Fruit fly (Drosophila melanogaster) whole organism, embryonic: ENCODE measurements around the gene crol.

Experiments used
- CG10267 ChIP-seq: fragments of 200-800 bp; sonication (Bioruptor generic); optimal IDR thresholded peaks from 2 replicates; lab custom pipeline; 2018; ENCODE audit warnings: missing biosample characterization, mild to moderate bottlenecking, missing genetic modification characterization, moderate library complexity
- CG11398 ChIP-seq: fragments of 200-800 bp; sonication (Bioruptor generic); optimal IDR thresholded peaks from 2 replicates; lab custom pipeline; 2016; ENCODE audit warnings: missing biosample characterization, missing genetic modification characterization
- CG12155 ChIP-seq: fragments of 200-800 bp; sonication (Bioruptor generic); optimal IDR thresholded peaks from 3 replicates; lab custom pipeline; 2016; ENCODE audit warnings: missing biosample characterization, missing genetic modification characterization
- CG13775 ChIP-seq: fragments of 200-800 bp; sonication (Bioruptor generic); optimal IDR thresholded peaks from 3 replicates; lab custom pipeline; 2017; ENCODE audit warnings: missing biosample characterization, mild to moderate bottlenecking, missing genetic modification characterization
- CG15073 ChIP-seq: fragments of 200-800 bp; sonication (Bioruptor generic); optimal IDR thresholded peaks from 2 replicates; lab custom pipeline; 2016; ENCODE audit warnings: missing biosample characterization, missing genetic modification characterization
- CG1603 ChIP-seq: fragments of 200-800 bp; sonication (Bioruptor generic); optimal IDR thresholded peaks from 2 replicates; lab custom pipeline; 2019; ENCODE audit warnings: missing biosample characterization, mild to moderate bottlenecking, missing genetic modification characterization, moderate library complexity
- CG18619 ChIP-seq: fragments of 200-800 bp; sonication (Bioruptor generic); optimal IDR thresholded peaks from 3 replicates; lab custom pipeline; 2017; ENCODE audit warnings: missing biosample characterization, mild to moderate bottlenecking, missing genetic modification characterization
- CG18764 ChIP-seq: fragments of 200-800 bp; sonication (Bioruptor generic); optimal IDR thresholded peaks from 3 replicates; lab custom pipeline; 2016; ENCODE audit warnings: missing biosample characterization, missing genetic modification characterization
- CG3065 ChIP-seq: fragments of 200-800 bp; sonication (Bioruptor generic); optimal IDR thresholded peaks from 2 replicates; lab custom pipeline; 2016; ENCODE audit warnings: missing biosample characterization, missing genetic modification characterization
- CG31365 ChIP-seq: fragments of 200-800 bp; sonication (Bioruptor generic); optimal IDR thresholded peaks from 2 replicates; lab custom pipeline; 2018; ENCODE audit warnings: missing biosample characterization, mild to moderate bottlenecking, missing genetic modification characterization
- CG31388 ChIP-seq: fragments of 200-800 bp; sonication (Bioruptor generic); optimal IDR thresholded peaks from 2 replicates; lab custom pipeline; 2016; ENCODE audit warnings: missing biosample characterization, missing genetic modification characterization
- CG34422 ChIP-seq: fragments of 200-800 bp; sonication (Bioruptor generic); IDR thresholded peaks from 3 replicates; pipeline ENCODE4 v1.3.6; 2022; ENCODE audit warnings: missing biosample characterization, missing genetic modification characterization
- CG6175 ChIP-seq: fragments of 200-800 bp; sonication (Bioruptor generic); IDR thresholded peaks from 3 replicates; pipeline ENCODE4 v1.3.6; 2022; ENCODE audit warnings: missing biosample characterization, missing genetic modification characterization
- CG6689 ChIP-seq: fragments of 200-800 bp; sonication (Bioruptor generic); IDR thresholded peaks from 2 replicates; pipeline ENCODE4 v1.3.6; 2022; ENCODE audit warnings: missing biosample characterization, missing genetic modification characterization
- CG6765 ChIP-seq: fragments of 200-800 bp; sonication (Bioruptor generic); optimal IDR thresholded peaks from 3 replicates; lab custom pipeline; 2017; ENCODE audit warnings: missing biosample characterization, mild to moderate bottlenecking, missing genetic modification characterization
- CG7745 ChIP-seq: fragments of 200-800 bp; sonication (Bioruptor generic); optimal IDR thresholded peaks from 2 replicates; lab custom pipeline; 2018; ENCODE audit warnings: missing biosample characterization, mild to moderate bottlenecking, missing genetic modification characterization, moderate library complexity
- CG8089 ChIP-seq: fragments of 200-800 bp; sonication (Bioruptor generic); optimal IDR thresholded peaks from 3 replicates; lab custom pipeline; 2016; ENCODE audit warnings: missing biosample characterization, missing genetic modification characterization
- CG9876 ChIP-seq: fragments of 200-800 bp; sonication (Bioruptor generic); optimal IDR thresholded peaks from 2 replicates; lab custom pipeline; 2016; ENCODE audit warnings: missing biosample characterization, missing genetic modification characterization
- D19A ChIP-seq: fragments of 200-800 bp; optimal IDR thresholded peaks from 3 replicates; lab custom pipeline; 2019; ENCODE audit warnings: missing biosample characterization, mild to moderate bottlenecking, missing genetic modification characterization, moderate library complexity
- D19B ChIP-seq: fragments of 200-800 bp; sonication (Bioruptor generic); optimal IDR thresholded peaks from 2 replicates; lab custom pipeline; 2017; ENCODE audit warnings: missing biosample characterization, mild to moderate bottlenecking, missing genetic modification characterization
- Doc3 ChIP-seq: fragments of 200-800 bp; sonication (Bioruptor generic); IDR thresholded peaks from 3 replicates; pipeline ENCODE4 v1.3.6; 2022; ENCODE audit warnings: missing biosample characterization, missing genetic modification characterization; ENCODE audit not compliant: partially characterized antibody
- Dp ChIP-seq: fragments of 200-800 bp; sonication (Bioruptor generic); optimal IDR thresholded peaks from 2 replicates; lab custom pipeline; 2018; ENCODE audit warnings: missing biosample characterization, mild to moderate bottlenecking, missing genetic modification characterization, moderate library complexity
- HLH4C ChIP-seq: fragments of 200-800 bp; sonication (Bioruptor generic); IDR thresholded peaks from 3 replicates; pipeline ENCODE4 v1.3.6; 2022; ENCODE audit warnings: missing biosample characterization, missing genetic modification characterization; ENCODE audit not compliant: partially characterized antibody
- HLH54F ChIP-seq: fragments of 200-800 bp; sonication (Bioruptor generic); optimal IDR thresholded peaks from 3 replicates; lab custom pipeline; 2016; ENCODE audit warnings: missing biosample characterization, missing genetic modification characterization
- Hr78 ChIP-seq, 2 experiments: fragments of 200-800 bp in 1 of 2; fragments of >200 bp in 1 of 2; sonication (Bioruptor generic) in 1 of 2; optimal IDR thresholded peaks; 2 replicates each; lab custom pipeline; 2017 to 2019; ENCODE audit warnings: missing biosample characterization in 2 of 2, missing genetic modification characterization in 2 of 2, mild to moderate bottlenecking in 1 of 2, moderate library complexity in 1 of 2
- Lim3 ChIP-seq: fragments of 200-800 bp; sonication (Bioruptor generic); IDR thresholded peaks from 2 replicates; pipeline ENCODE4 v1.3.6; 2022; ENCODE audit warnings: missing biosample characterization, missing genetic modification characterization
- MBD-R2 ChIP-seq: fragments of 200-800 bp; sonication (Bioruptor generic); IDR thresholded peaks from 2 replicates; pipeline ENCODE4 v1.3.6; 2022; ENCODE audit warnings: missing biosample characterization, missing genetic modification characterization
- NK7.1 ChIP-seq: fragments of 200-800 bp; sonication (Bioruptor generic); optimal IDR thresholded peaks from 3 replicates; lab custom pipeline; 2016; ENCODE audit warnings: missing biosample characterization, missing genetic modification characterization
- Ravus ChIP-seq: fragments of 200-800 bp; sonication (Bioruptor generic); IDR thresholded peaks from 2 replicates; pipeline ENCODE4 v1.3.6; 2022; ENCODE audit warnings: missing biosample characterization, missing genetic modification characterization
- Sox102F ChIP-seq: fragments of 200-800 bp; sonication (Bioruptor generic); optimal IDR thresholded peaks from 2 replicates; lab custom pipeline; 2018; ENCODE audit warnings: missing biosample characterization, mild to moderate bottlenecking, missing genetic modification characterization, moderate library complexity
- YL-1 ChIP-seq: fragments of 200-800 bp; sonication (Bioruptor generic); optimal IDR thresholded peaks from 3 replicates; lab custom pipeline; 2017; ENCODE audit warnings: missing biosample characterization, mild to moderate bottlenecking, missing genetic modification characterization
- amos ChIP-seq: fragments of 200-800 bp; sonication (Bioruptor generic); IDR thresholded peaks from 2 replicates; pipeline ENCODE4 v1.3.6; 2022; ENCODE audit warnings: missing biosample characterization, missing genetic modification characterization; ENCODE audit not compliant: partially characterized antibody
- ase ChIP-seq: fragments of 200-800 bp; sonication (Bioruptor generic); IDR thresholded peaks from 3 replicates; pipeline ENCODE4 v1.3.6; 2022; ENCODE audit warnings: missing biosample characterization, missing genetic modification characterization
- br ChIP-seq: fragments of >200 bp; optimal IDR thresholded peaks from 2 replicates; lab custom pipeline; 2017
- btn ChIP-seq: fragments of 200-800 bp; sonication (Bioruptor generic); optimal IDR thresholded peaks from 2 replicates; lab custom pipeline; 2016; ENCODE audit warnings: missing biosample characterization, missing genetic modification characterization
- cg ChIP-seq: fragments of 200-800 bp; sonication (Bioruptor generic); optimal IDR thresholded peaks from 3 replicates; lab custom pipeline; 2019; ENCODE audit warnings: missing biosample characterization, mild to moderate bottlenecking, missing genetic modification characterization, moderate library complexity
- da ChIP-seq: fragments of 200-800 bp; sonication (Bioruptor generic); optimal IDR thresholded peaks from 2 replicates; lab custom pipeline; 2016; ENCODE audit warnings: missing biosample characterization, missing genetic modification characterization
- dimm ChIP-seq: fragments of 200-800 bp; sonication (Bioruptor generic); IDR thresholded peaks from 2 replicates; pipeline ENCODE4 v1.3.6; 2022; ENCODE audit warnings: missing biosample characterization, missing genetic modification characterization
- gem ChIP-seq: fragments of 200-800 bp; sonication (Bioruptor generic); optimal IDR thresholded peaks from 2 replicates; lab custom pipeline; 2019; ENCODE audit warnings: missing biosample characterization, mild to moderate bottlenecking, missing genetic modification characterization, moderate library complexity
- gt ChIP-seq: fragments of 200-800 bp; sonication (Bioruptor generic); IDR thresholded peaks from 2 replicates; pipeline ENCODE4 v1.3.6; 2022; ENCODE audit warnings: missing biosample characterization, missing genetic modification characterization
- jumu ChIP-seq: fragments of 200-800 bp; sonication (Bioruptor generic); optimal IDR thresholded peaks from 3 replicates; lab custom pipeline; 2016; ENCODE audit warnings: missing biosample characterization, missing genetic modification characterization
- lab ChIP-seq: fragments of 200-800 bp; sonication (Bioruptor generic); optimal IDR thresholded peaks from 3 replicates; lab custom pipeline; 2017; ENCODE audit warnings: missing biosample characterization, missing genetic modification characterization, mild to moderate bottlenecking, moderate library complexity, missing genetic modification reagents
- lmd ChIP-seq: fragments of 200-800 bp; sonication (Bioruptor generic); IDR thresholded peaks from 2 replicates; pipeline ENCODE4 v1.3.6; 2022; ENCODE audit warnings: missing biosample characterization, missing genetic modification characterization
- odd ChIP-seq: fragments of 200-800 bp; sonication (Bioruptor generic); optimal IDR thresholded peaks from 2 replicates; lab custom pipeline; 2017; ENCODE audit warnings: missing biosample characterization, mild to moderate bottlenecking, missing genetic modification characterization
- sens ChIP-seq: fragments of 200-800 bp; sonication (Bioruptor generic); peaks from one replicate; lab custom pipeline; 2016; ENCODE audit warnings: missing biosample characterization, missing genetic modification characterization
- slp2 ChIP-seq: fragments of 200-800 bp; sonication (Bioruptor generic); optimal IDR thresholded peaks from 2 replicates; lab custom pipeline; 2016; ENCODE audit warnings: missing biosample characterization, missing genetic modification characterization
- sna ChIP-seq: fragments of 200-800 bp; sonication (Bioruptor generic); IDR thresholded peaks from 2 replicates; pipeline ENCODE4 v1.3.6; 2022; ENCODE audit warnings: missing biosample characterization, missing genetic modification characterization; ENCODE audit not compliant: partially characterized antibody
- sug ChIP-seq: fragments of 200-800 bp; optimal IDR thresholded peaks from 2 replicates; lab custom pipeline; 2019; ENCODE audit warnings: missing biosample characterization, mild to moderate bottlenecking, missing genetic modification characterization, moderate library complexity

crol gene

DNA sequence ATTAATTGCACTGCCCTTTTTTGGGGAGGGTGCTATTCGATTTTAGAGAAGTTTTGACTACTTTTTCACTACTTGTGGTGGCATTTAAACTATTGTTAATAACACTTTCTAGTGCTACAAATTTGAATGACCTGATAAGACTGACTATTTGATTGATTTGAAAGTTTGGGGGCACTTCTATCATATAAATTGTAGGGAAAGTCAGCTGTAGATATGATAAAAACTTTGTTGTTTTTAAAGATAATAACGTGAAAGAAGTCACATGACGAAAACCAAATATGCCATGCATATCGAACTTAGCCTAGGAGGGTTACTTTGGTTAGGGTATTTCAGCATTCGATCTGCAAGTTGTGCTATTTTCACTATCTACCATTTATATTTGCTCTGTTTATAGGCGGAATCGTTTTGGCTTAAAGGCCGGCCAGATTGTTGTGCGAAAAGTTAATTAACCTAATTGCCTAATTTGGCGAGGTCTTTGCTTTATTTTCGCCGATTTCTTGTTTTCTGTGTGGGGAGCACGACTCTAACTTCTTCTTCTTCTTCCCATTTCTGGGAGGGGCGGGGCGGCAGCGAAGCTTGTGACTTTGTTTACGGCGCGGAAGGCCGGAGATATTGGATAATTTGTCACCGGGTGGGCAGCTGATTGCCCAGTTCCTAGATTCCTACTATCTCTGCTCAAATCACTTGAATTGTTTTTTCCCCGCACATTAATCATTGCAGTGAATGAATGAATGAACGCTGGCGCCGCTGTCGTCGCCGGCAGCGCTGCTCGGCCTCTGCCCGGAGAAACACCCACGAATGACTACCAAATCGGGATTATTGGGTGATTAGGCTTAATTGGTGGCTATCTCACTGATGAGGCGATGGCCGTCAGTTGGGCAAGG, 3.8 kb upstream of the crol start (continued):
- no peak for TF ChIP-seq CG6765
- no peak for TF ChIP-seq HLH54F
- TF ChIP-seq cg (GFP tag; lab: Kevin White, UChicago): no peak
- no peak for TF ChIP-seq CG6689 (GFP tag; lab: Robert Waterston, UW)
- TF ChIP-seq CG1603 (tag; lab: Kevin White, UChicago): no peak
- peak; percentile 43; the same call in 1 of the 2 replicates for TF ChIP-seq MBD-R2 (GFP tag; lab: Robert Waterston, UW)
- TF ChIP-seq sna: 0 out of 2 replicates have a peak, but pooled peaks have one; percentile 80
- TF ChIP-seq CG31365 (tag; lab: Kevin White, UChicago): no peak
- TF ChIP-seq CG31388 (GFP tag; lab: Kevin White, UChicago): no peak
- TF ChIP-seq lmd (GFP tag; lab: Robert Waterston, UW): no peak
- TF ChIP-seq sug (tag; lab: Kevin White, UChicago): peak; percentile 11
- peak; percentile 57 for TF ChIP-seq sens
- TF ChIP-seq Hr78 (GFP tag; optimal IDR thresholded peaks at IDR 0.05; lab: Kevin White, UChicago): no peak
- TF ChIP-seq odd: no peak
- peak; percentile 86 for TF ChIP-seq D19A (tag; lab: Kevin White, UChicago)
- no peak for TF ChIP-seq da (GFP tag; lab: Kevin White, UChicago)
- TF ChIP-seq jumu (GFP tag; lab: Kevin White, UChicago): no peak
- TF ChIP-seq D19B: peak; percentile 5
- no peak for TF ChIP-seq CG10267
- TF ChIP-seq CG34422 (GFP tag; lab: Robert Waterston, UW): no peak; the same call in 2 of the 3 replicates
- no peak for TF ChIP-seq dimm (GFP tag; lab: Robert Waterston, UW)
- no peak for TF ChIP-seq CG15073 (GFP tag; lab: Kevin White, UChicago)
- no peak for TF ChIP-seq slp2
- no peak for TF ChIP-seq Lim3 (GFP tag; lab: Robert Waterston, UW)
- no peak for TF ChIP-seq HLH4C
- TF ChIP-seq ase: no peak
- TF ChIP-seq Dp: no peak
- TF ChIP-seq gem (tag; lab: Kevin White, UChicago): peak; percentile 27
- no peak for TF ChIP-seq NK7.1 (GFP tag; lab: Kevin White, UChicago)
- peak; percentile 33 for TF ChIP-seq YL-1
- TF ChIP-seq Ravus (GFP tag; lab: Robert Waterston, UW): no peak
- no peak for TF ChIP-seq CG3065 (GFP tag; lab: Kevin White, UChicago)
- no peak for TF ChIP-seq Doc3
- TF ChIP-seq CG7745 (tag; lab: Kevin White, UChicago): no peak
- TF ChIP-seq btn (GFP tag; lab: Kevin White, UChicago): no peak
- TF ChIP-seq CG9876: no peak
- TF ChIP-seq CG6175 (GFP tag; lab: Robert Waterston, UW): no peak

DNA sequence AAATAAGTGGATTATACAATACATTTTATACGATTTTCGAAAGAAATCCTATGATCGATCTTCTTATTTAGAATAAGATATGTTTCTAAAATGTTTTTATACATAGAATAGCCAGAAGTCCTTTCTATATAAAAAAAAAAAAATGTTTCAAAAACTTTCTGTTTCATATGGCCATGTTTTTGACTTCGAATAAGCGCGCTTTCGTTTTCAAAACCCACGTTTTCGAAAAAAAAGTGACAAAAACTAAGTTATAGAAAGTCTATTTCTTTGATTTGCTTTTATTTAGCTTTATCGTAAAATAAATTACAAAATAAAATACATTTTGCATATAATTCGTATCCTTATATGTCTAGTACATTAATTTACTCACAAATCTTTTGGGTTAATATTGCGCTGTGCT, 585 bp upstream of the crol start:
- TF ChIP-seq lab (GFP tag; lab: Kevin White, UChicago): no peak
- no peak for TF ChIP-seq CG8089 (GFP tag; lab: Kevin White, UChicago)
- no peak for TF ChIP-seq gt
- no peak for TF ChIP-seq Ravus (GFP tag; lab: Robert Waterston, UW)
- TF ChIP-seq CG13775 (GFP tag; lab: Kevin White, UChicago): no peak
- TF ChIP-seq amos (GFP tag; lab: Robert Waterston, UW): no peak
- no peak for TF ChIP-seq CG18619
- no peak for TF ChIP-seq Sox102F (GFP tag; lab: Kevin White, UChicago)
- no peak for TF ChIP-seq CG11398 (GFP tag; lab: Kevin White, UChicago)
- no peak for TF ChIP-seq CG18764 (GFP tag; lab: Kevin White, UChicago)
- TF ChIP-seq CG12155 (GFP tag; lab: Kevin White, UChicago): no peak
- TF ChIP-seq br (lab: Kevin White, UChicago): no peak
